Worm (Caenorhabditis elegans) whole organism, late embryonic: ENCODE measurements around the gene ssl-1.

ENCODE experiments used
- Y22D7AL.16 ChIP-seq: sonication (generic microtip); optimal IDR thresholded peaks from 2 replicates; lab custom pipeline; 2016; ENCODE audit warnings: missing genetic modification characterization, missing compliant biosample characterization
- ceh-30 ChIP-seq: fragments of 150-350 bp; optimal IDR thresholded peaks from 2 replicates; lab custom pipeline; 2014; ENCODE audit warnings: missing biosample characterization, missing genetic modification characterization
- eyg-1 ChIP-seq: sonication (generic microtip); optimal IDR thresholded peaks from 2 replicates; lab custom pipeline; 2016; ENCODE audit warnings: missing genotype, missing genetic modification characterization, missing compliant biosample characterization
- nhr-11 ChIP-seq: fragments of 150-350 bp; optimal IDR thresholded peaks from 2 replicates; lab custom pipeline; 2014; ENCODE audit warnings: missing biosample characterization, missing genetic modification characterization
- npax-4 ChIP-seq: sonication (generic microtip); optimal IDR thresholded peaks from 2 replicates; lab custom pipeline; 2016; ENCODE audit warnings: missing genetic modification characterization, missing compliant biosample characterization
- rnt-1 ChIP-seq: sonication (generic microtip); optimal IDR thresholded peaks from 2 replicates; lab custom pipeline; 2016; ENCODE audit warnings: missing genetic modification characterization, missing compliant biosample characterization
- tbx-7 ChIP-seq: sonication (generic microtip); optimal IDR thresholded peaks from 2 replicates; lab custom pipeline; 2016; ENCODE audit warnings: missing genotype, missing genetic modification characterization, missing compliant biosample characterization
- unc-42 ChIP-seq: sonication (generic microtip); optimal IDR thresholded peaks from 2 replicates; lab custom pipeline; 2016; ENCODE audit warnings: missing genotype, missing genetic modification characterization, missing compliant biosample characterization

DNA sequence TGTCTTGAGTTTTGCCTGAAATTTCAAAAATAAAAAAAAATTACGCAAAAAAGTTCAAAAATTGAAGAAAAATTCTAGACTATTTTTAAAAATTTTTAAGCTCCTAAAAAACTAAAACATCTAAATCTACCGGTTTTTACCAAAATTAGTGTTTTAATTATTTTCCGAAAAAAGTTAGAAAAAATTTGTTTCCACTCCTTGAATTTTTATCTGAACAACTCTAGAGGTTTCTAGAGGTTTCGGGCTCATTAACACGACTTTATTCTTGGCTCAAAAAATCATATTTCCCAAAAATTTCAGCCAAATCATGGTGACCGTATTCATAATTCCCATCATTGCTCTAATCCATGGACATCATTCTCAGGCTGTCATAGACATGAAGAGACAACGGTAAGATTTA is 70.5 kb downstream of the ssl-1 start, which contains the start of gene lgc-37:
- TF ChIP-seq Y22D7AL.16 (tag; lab: Kevin White, UChicago) (no peak), ceh-30 (tag; lab: Kevin White, UChicago) (no peak), rnt-1 (tag; lab: Kevin White, UChicago) (no peak), unc-42 (tag; lab: Kevin White, UChicago) (no peak), eyg-1 (no peak), nhr-11 (tag; lab: Kevin White, UChicago) (no peak), npax-4 (tag; lab: Kevin White, UChicago) (no peak), tbx-7 (tag; lab: Kevin White, UChicago) (no peak)
